Fruit fly (Drosophila melanogaster) whole organism, prepupa: ENCODE data around the gene CG33523.

Experiments
- Blimp-1 ChIP-seq: fragments of 200-800 bp; sonication (Bioruptor generic); optimal IDR thresholded peaks from 3 replicates; lab custom pipeline; 2017; ENCODE audit warnings: missing biosample characterization, missing genetic modification characterization, mild to moderate bottlenecking, moderate library complexity, missing genetic modification reagents
- CG10631 ChIP-seq: fragments of 200-800 bp; sonication (Bioruptor generic); optimal IDR thresholded peaks from 2 replicates; lab custom pipeline; 2016; ENCODE audit warnings: missing biosample characterization, missing genetic modification characterization
- CG10669 ChIP-seq: fragments of 200-800 bp; sonication (Bioruptor generic); optimal IDR thresholded peaks from 3 replicates; lab custom pipeline; 2018; ENCODE audit warnings: missing biosample characterization, mild to moderate bottlenecking, missing genetic modification characterization, moderate library complexity
- CG11294 ChIP-seq: fragments of 200-800 bp; sonication (Bioruptor generic); IDR thresholded peaks from 2 replicates; pipeline ENCODE4 v1.3.6; 2022; ENCODE audit warnings: missing biosample characterization, missing genetic modification characterization
- CG11762 ChIP-seq: fragments of 200-800 bp; sonication (Bioruptor generic); optimal IDR thresholded peaks from 3 replicates; lab custom pipeline; 2016; ENCODE audit warnings: missing biosample characterization, missing genetic modification characterization; ENCODE audit not compliant: insufficient read depth
- CG11902 ChIP-seq: fragments of 200-800 bp; sonication (Bioruptor generic); optimal IDR thresholded peaks from 3 replicates; lab custom pipeline; 2016; ENCODE audit warnings: missing biosample characterization, missing genetic modification characterization
- CG15336 ChIP-seq: fragments of 200-800 bp; sonication (Bioruptor generic); IDR thresholded peaks from 2 replicates; pipeline ENCODE4 v1.3.6; 2022; ENCODE audit warnings: missing biosample characterization, missing genetic modification characterization
- CG1621 ChIP-seq: fragments of 200-800 bp; sonication (Bioruptor generic); optimal IDR thresholded peaks from 3 replicates; lab custom pipeline; 2018; ENCODE audit warnings: missing biosample characterization, mild to moderate bottlenecking, missing genetic modification characterization
- CG16779 ChIP-seq: fragments of 200-800 bp; sonication (Bioruptor generic); optimal IDR thresholded peaks from 3 replicates; lab custom pipeline; 2017; ENCODE audit warnings: missing biosample characterization, mild to moderate bottlenecking, missing genetic modification characterization
- CG3032 ChIP-seq: fragments of 200-800 bp; optimal IDR thresholded peaks from 2 replicates; lab custom pipeline; 2019; ENCODE audit warnings: missing biosample characterization, mild to moderate bottlenecking, missing genetic modification characterization, moderate library complexity
- CG31627 ChIP-seq: fragments of 200-800 bp; sonication (Bioruptor generic); optimal IDR thresholded peaks from 3 replicates; lab custom pipeline; 2016; ENCODE audit warnings: missing biosample characterization, missing genetic modification characterization
- CG32006 ChIP-seq: fragments of 200-800 bp; sonication (Bioruptor generic); optimal IDR thresholded peaks from 3 replicates; lab custom pipeline; 2017; ENCODE audit warnings: missing biosample characterization, mild to moderate bottlenecking, missing genetic modification characterization
- CG34406 ChIP-seq: fragments of 200-800 bp; sonication (Bioruptor generic); optimal IDR thresholded peaks from 3 replicates; lab custom pipeline; 2016; ENCODE audit warnings: missing biosample characterization, missing genetic modification characterization
- CG3919 ChIP-seq: fragments of 200-800 bp; sonication (Bioruptor generic); optimal IDR thresholded peaks from 3 replicates; lab custom pipeline; 2016; ENCODE audit warnings: missing biosample characterization, missing genetic modification characterization
- CG4318 ChIP-seq: fragments of 200-800 bp; sonication (Bioruptor generic); optimal IDR thresholded peaks from 3 replicates; lab custom pipeline; 2017; ENCODE audit warnings: missing biosample characterization, mild to moderate bottlenecking, missing genetic modification characterization
- CG6163 ChIP-seq: fragments of 200-800 bp; sonication (Bioruptor generic); IDR thresholded peaks from 3 replicates; pipeline ENCODE4 v1.3.6; 2022; ENCODE audit warnings: missing biosample characterization, missing genetic modification characterization
- CG6276 ChIP-seq: fragments of 200-800 bp; sonication (Bioruptor generic); optimal IDR thresholded peaks from 2 replicates; lab custom pipeline; 2017; ENCODE audit warnings: missing biosample characterization, mild to moderate bottlenecking, missing genetic modification characterization
- CG6792 ChIP-seq: fragments of 200-800 bp; sonication (Bioruptor generic); optimal IDR thresholded peaks from 3 replicates; lab custom pipeline; 2016; ENCODE audit warnings: missing biosample characterization, missing genetic modification characterization
- CG6808 ChIP-seq: fragments of 200-800 bp; sonication (Bioruptor generic); optimal IDR thresholded peaks from 3 replicates; lab custom pipeline; 2017; ENCODE audit warnings: missing biosample characterization, missing genetic modification characterization, mild to moderate bottlenecking, moderate library complexity, missing genetic modification reagents
- CG6854 ChIP-seq: fragments of 200-800 bp; sonication (Bioruptor generic); optimal IDR thresholded peaks from 2 replicates; lab custom pipeline; 2017; ENCODE audit warnings: missing biosample characterization, mild to moderate bottlenecking, missing genetic modification characterization
- CG8119 ChIP-seq: fragments of 200-800 bp; sonication (Bioruptor generic); IDR thresholded peaks from 3 replicates; pipeline ENCODE4 v1.3.6; 2022; ENCODE audit warnings: missing biosample characterization, missing genetic modification characterization
- CG8632 ChIP-seq: fragments of 200-800 bp; sonication (Bioruptor generic); optimal IDR thresholded peaks from 3 replicates; lab custom pipeline; 2016; ENCODE audit warnings: missing biosample characterization, missing genetic modification characterization
- Eip75B ChIP-seq: fragments of 200-800 bp; sonication (Bioruptor generic); optimal IDR thresholded peaks from 3 replicates; lab custom pipeline; 2016; ENCODE audit warnings: missing biosample characterization, missing genetic modification characterization
- Eip78C ChIP-seq: fragments of 200-800 bp; sonication (Bioruptor generic); peaks from one replicate; lab custom pipeline; 2016; ENCODE audit warnings: missing biosample characterization, missing genetic modification characterization
- Eip93F ChIP-seq: fragments of 200-800 bp; sonication (Bioruptor generic); optimal IDR thresholded peaks from 2 replicates; lab custom pipeline; 2016; ENCODE audit warnings: missing biosample characterization, mild to moderate bottlenecking, missing genetic modification characterization
- Ets21C ChIP-seq: fragments of 200-800 bp; sonication (Bioruptor generic); optimal IDR thresholded peaks from 3 replicates; lab custom pipeline; 2016; ENCODE audit warnings: missing biosample characterization, missing genetic modification characterization
- Gug ChIP-seq: fragments of 200-800 bp; sonication (Bioruptor generic); IDR thresholded peaks from 2 replicates; pipeline ENCODE4 v1.3.6; 2022; ENCODE audit warnings: missing biosample characterization, missing genetic modification characterization
- Hr39 ChIP-seq: fragments of 200-800 bp; sonication (Bioruptor generic); optimal IDR thresholded peaks from 2 replicates; lab custom pipeline; 2016; ENCODE audit warnings: missing biosample characterization, missing genetic modification characterization
- Hr4 ChIP-seq: fragments of 200-800 bp; sonication (Bioruptor generic); optimal IDR thresholded peaks from 3 replicates; lab custom pipeline; 2016; ENCODE audit warnings: missing biosample characterization, missing genetic modification characterization
- Lpt ChIP-seq: fragments of 200-800 bp; sonication (Bioruptor generic); optimal IDR thresholded peaks from 3 replicates; lab custom pipeline; 2016; ENCODE audit warnings: missing biosample characterization, missing genetic modification characterization
- Met ChIP-seq: fragments of 200-800 bp; sonication (Bioruptor generic); optimal IDR thresholded peaks from 3 replicates; lab custom pipeline; 2016; ENCODE audit warnings: missing biosample characterization, missing genetic modification characterization
- Smox ChIP-seq: fragments of 200-800 bp; sonication (Bioruptor generic); optimal IDR thresholded peaks from 3 replicates; lab custom pipeline; 2016; ENCODE audit warnings: missing biosample characterization, missing genetic modification characterization
- Sox102F ChIP-seq: fragments of 200-800 bp; sonication (Bioruptor generic); optimal IDR thresholded peaks from 2 replicates; lab custom pipeline; 2016; ENCODE audit warnings: missing biosample characterization, mild to moderate bottlenecking, missing genetic modification characterization
- Sox14 ChIP-seq: fragments of 200-800 bp; sonication (Bioruptor generic); optimal IDR thresholded peaks from 3 replicates; lab custom pipeline; 2016; ENCODE audit warnings: missing biosample characterization, missing genetic modification characterization
- Sox15 ChIP-seq: fragments of 200-800 bp; sonication (Bioruptor generic); optimal IDR thresholded peaks from 3 replicates; lab custom pipeline; 2016; ENCODE audit warnings: missing biosample characterization, missing genetic modification characterization
- achi ChIP-seq: fragments of 200-800 bp; sonication (Bioruptor generic); optimal IDR thresholded peaks from 3 replicates; lab custom pipeline; 2016; ENCODE audit warnings: missing biosample characterization, missing genetic modification characterization
- cyc ChIP-seq: fragments of 200-800 bp; sonication (Bioruptor generic); optimal IDR thresholded peaks from 3 replicates; lab custom pipeline; 2016; ENCODE audit warnings: missing biosample characterization, missing genetic modification characterization
- eg ChIP-seq: fragments of 200-800 bp; sonication (Bioruptor generic); IDR thresholded peaks from 3 replicates; pipeline ENCODE4 v1.3.6; 2022; ENCODE audit warnings: missing biosample characterization, missing genetic modification characterization
- fd85E ChIP-seq: fragments of 200-800 bp; sonication (Bioruptor generic); optimal IDR thresholded peaks from 3 replicates; lab custom pipeline; 2016; ENCODE audit warnings: missing biosample characterization, missing genetic modification characterization
- lz ChIP-seq: fragments of 200-800 bp; sonication (Bioruptor generic); optimal IDR thresholded peaks from 3 replicates; lab custom pipeline; 2016; ENCODE audit warnings: missing biosample characterization, missing genetic modification characterization
- net ChIP-seq: fragments of 200-800 bp; sonication (Bioruptor generic); optimal IDR thresholded peaks from 3 replicates; lab custom pipeline; 2016; ENCODE audit warnings: missing biosample characterization, missing genetic modification characterization
- pdm3 ChIP-seq: fragments of 200-800 bp; sonication (Bioruptor generic); optimal IDR thresholded peaks from 3 replicates; lab custom pipeline; 2016; ENCODE audit warnings: missing biosample characterization, missing genetic modification characterization
- spab ChIP-seq: fragments of 200-800 bp; sonication (Bioruptor generic); optimal IDR thresholded peaks from 2 replicates; lab custom pipeline; 2017; ENCODE audit warnings: missing biosample characterization, mild to moderate bottlenecking, missing genetic modification characterization, missing genetic modification reagents
- svp ChIP-seq: fragments of 200-800 bp; sonication (Bioruptor generic); peaks from one replicate; lab custom pipeline; 2016; ENCODE audit warnings: missing biosample characterization, missing genetic modification characterization
- vri ChIP-seq: fragments of 200-800 bp; sonication (Bioruptor generic); optimal IDR thresholded peaks from 3 replicates; lab custom pipeline; 2016; ENCODE audit warnings: missing biosample characterization, mild to moderate bottlenecking, missing genetic modification characterization

Gene CG33523

dm6 chr3L:5932363-5932914 lies 8.8 kb downstream of the CG33523 start, which contains the start of gene Rcc1:
Gene Rcc1, minus strand, starts transcription at chr3L:5932773.
- no peak for TF ChIP-seq CG4318 (GFP tag; lab: Kevin White, UChicago)
- TF ChIP-seq Gug, result no peak
- TF ChIP-seq Hr39, result peak; percentile 37
- no peak for TF ChIP-seq Sox15 (GFP tag; lab: Kevin White, UChicago)
- peak; percentile 89 for TF ChIP-seq svp (GFP tag; lab: Kevin White, UChicago)
- TF ChIP-seq CG6808 (GFP tag; lab: Kevin White, UChicago), result peak; percentile 20
- TF ChIP-seq CG3032 (tag; lab: Kevin White, UChicago), result peak; percentile 48
- peak; percentile 47 for TF ChIP-seq Sox14
- peak; percentile 87 for TF ChIP-seq achi (GFP tag; lab: Kevin White, UChicago)
- peak; percentile 8 for TF ChIP-seq lz
- TF ChIP-seq cyc (GFP tag; lab: Kevin White, UChicago), result peak; percentile 5
- no peak for TF ChIP-seq fd85E (GFP tag; lab: Kevin White, UChicago)
- no peak for TF ChIP-seq CG1621 (tag; lab: Kevin White, UChicago)
- no peak for TF ChIP-seq CG34406 (GFP tag; lab: Kevin White, UChicago)
- no peak for TF ChIP-seq CG10631 (GFP tag; lab: Kevin White, UChicago)
- peak; percentile 37 for TF ChIP-seq Eip75B (GFP tag; lab: Kevin White, UChicago)

dm6 chr3L:5940431-5940830 lies 16.8 kb downstream of the CG33523 start:
- TF ChIP-seq CG8119 (GFP tag; lab: Robert Waterston, UW) (peak; percentile 55; the same call in 2 of the 3 replicates), CG15336 (GFP tag; lab: Robert Waterston, UW) (peak; percentile 38; the same call in 1 of the 2 replicates), CG32006 (GFP tag; lab: Kevin White, UChicago) (peak; percentile 24), Hr4 (GFP tag; lab: Kevin White, UChicago) (peak; percentile 50), CG6854 (GFP tag; lab: Kevin White, UChicago) (no peak)

dm6 chr3L:5941086-5941485 lies 17.4 kb downstream of the CG33523 start:
- TF ChIP-seq CG6276 (GFP tag; lab: Kevin White, UChicago), result no peak
- TF ChIP-seq CG11294 (GFP tag; lab: Robert Waterston, UW), result peak; percentile 17; the same call in 1 of the 2 replicates
- TF ChIP-seq pdm3 (GFP tag; lab: Kevin White, UChicago), result peak; percentile 27
- TF ChIP-seq Eip75B (GFP tag; lab: Kevin White, UChicago), result no peak
- TF ChIP-seq Hr39, result peak; percentile 7
- TF ChIP-seq Eip93F (GFP tag; lab: Kevin White, UChicago), result no peak
- TF ChIP-seq achi (GFP tag; lab: Kevin White, UChicago), result peak; percentile 55
- TF ChIP-seq Gug, result peak; percentile 52; the same call in 1 of the 2 replicates
- no peak for TF ChIP-seq Sox15 (GFP tag; lab: Kevin White, UChicago)
- TF ChIP-seq CG6163 (GFP tag; lab: Robert Waterston, UW), result peak; percentile 74
- peak; percentile 6 for TF ChIP-seq Met
- TF ChIP-seq CG16779, result peak; percentile 14
- peak; percentile 56; the same call in 2 of the 3 replicates for TF ChIP-seq eg
- no peak for TF ChIP-seq CG11902 (GFP tag; lab: Kevin White, UChicago)
- peak; percentile 54 for TF ChIP-seq CG32006 (GFP tag; lab: Kevin White, UChicago)
- TF ChIP-seq Blimp-1, result no peak
- peak; percentile 24 for TF ChIP-seq spab (GFP tag; lab: Kevin White, UChicago)
- TF ChIP-seq CG6792, result peak; percentile 27
- peak; percentile 47 for TF ChIP-seq CG11762 (GFP tag; lab: Kevin White, UChicago)
- peak; percentile 6 for TF ChIP-seq CG3032 (tag; lab: Kevin White, UChicago)
- no peak for TF ChIP-seq CG34406 (GFP tag; lab: Kevin White, UChicago)
- no peak for TF ChIP-seq Smox (GFP tag; lab: Kevin White, UChicago)
- TF ChIP-seq CG8632 (GFP tag; lab: Kevin White, UChicago), result no peak
- no peak for TF ChIP-seq CG6808 (GFP tag; lab: Kevin White, UChicago)
- peak; percentile 53; the same call in 2 of the 3 replicates for TF ChIP-seq CG8119 (GFP tag; lab: Robert Waterston, UW)
- peak; percentile 12 for TF ChIP-seq Sox102F (GFP tag; lab: Kevin White, UChicago)
- peak; percentile 75 for TF ChIP-seq Eip78C (GFP tag; lab: Kevin White, UChicago)
- no peak for TF ChIP-seq CG10669
- no peak for TF ChIP-seq fd85E (GFP tag; lab: Kevin White, UChicago)
- TF ChIP-seq CG15336 (GFP tag; lab: Robert Waterston, UW), result peak; percentile 50
- peak; percentile 34 for TF ChIP-seq Lpt
- TF ChIP-seq Hr4 (GFP tag; lab: Kevin White, UChicago), result peak; percentile 22
- TF ChIP-seq CG3919 (GFP tag; lab: Kevin White, UChicago), result peak; percentile 51
- no peak for TF ChIP-seq CG6854 (GFP tag; lab: Kevin White, UChicago)
- TF ChIP-seq CG31627 (GFP tag; lab: Kevin White, UChicago), result no peak
- peak; percentile 0 for TF ChIP-seq net (GFP tag; lab: Kevin White, UChicago)
- no peak for TF ChIP-seq vri (GFP tag; lab: Kevin White, UChicago)
- TF ChIP-seq CG1621 (tag; lab: Kevin White, UChicago), result no peak
- no peak for TF ChIP-seq Ets21C (GFP tag; lab: Kevin White, UChicago)
